Fruit fly (Drosophila melanogaster) whole organism, embryonic: Measurements from ENCODE around the gene CG7272.
A peak's percentile ranks its signal among the peaks of the same experiment; 100 is the strongest.

Source experiments
- Adf1 ChIP-seq: fragments of 200-800 bp; sonication (Bioruptor generic); IDR thresholded peaks from 2 replicates; pipeline ENCODE4 v1.3.6; 2022; ENCODE audit warnings: missing biosample characterization, missing genetic modification characterization
- Awh ChIP-seq: fragments of 200-800 bp; sonication (Bioruptor generic); IDR thresholded peaks from 2 replicates; pipeline ENCODE4, ENCODE4 v1.3.6; 2022; ENCODE audit warnings: missing biosample characterization, missing genetic modification characterization
- BEAF-32 ChIP-seq: fragments of 200-800 bp; sonication (Bioruptor generic); optimal IDR thresholded peaks from 3 replicates; lab custom pipeline; 2017; ENCODE audit warnings: missing biosample characterization, missing genetic modification characterization, mild to moderate bottlenecking, moderate library complexity, missing genetic modification reagents
- Bgb ChIP-seq: fragments of 200-800 bp; sonication (Bioruptor generic); IDR thresholded peaks from 2 replicates; pipeline ENCODE4 v1.3.6; 2022; ENCODE audit warnings: missing biosample characterization, missing genetic modification characterization; ENCODE audit not compliant: partially characterized antibody
- CG10462 ChIP-seq: fragments of 200-800 bp; sonication (Bioruptor generic); optimal IDR thresholded peaks from 2 replicates; lab custom pipeline; 2016; ENCODE audit warnings: missing biosample characterization, missing genetic modification characterization
- CG12104 ChIP-seq: fragments of 200-800 bp; sonication (Bioruptor generic); optimal IDR thresholded peaks from 3 replicates; lab custom pipeline; 2016; ENCODE audit warnings: missing biosample characterization, missing genetic modification characterization
- CG12219 ChIP-seq: fragments of 200-800 bp; sonication (Bioruptor generic); optimal IDR thresholded peaks from 3 replicates; lab custom pipeline; 2018; ENCODE audit warnings: missing biosample characterization, mild to moderate bottlenecking, missing genetic modification characterization
- CG13287 ChIP-seq: fragments of 200-800 bp; sonication (Bioruptor generic); IDR thresholded peaks from 2 replicates; pipeline ENCODE4 v1.3.6; 2022; ENCODE audit warnings: missing biosample characterization, missing genetic modification characterization; ENCODE audit not compliant: partially characterized antibody
- CG14014 ChIP-seq: fragments of 200-800 bp; sonication (Bioruptor generic); IDR thresholded peaks from 2 replicates; pipeline ENCODE4 v1.3.6; 2022; ENCODE audit warnings: missing biosample characterization, missing genetic modification characterization
- CG15514 ChIP-seq: fragments of 200-800 bp; sonication (Bioruptor generic); optimal IDR thresholded peaks from 3 replicates; lab custom pipeline; 2017; ENCODE audit warnings: missing biosample characterization, missing genetic modification characterization, mild to moderate bottlenecking, moderate library complexity, missing genetic modification reagents
- CG18476 ChIP-seq: fragments of 200-800 bp; sonication (Bioruptor generic); optimal IDR thresholded peaks from 2 replicates; lab custom pipeline; 2016; ENCODE audit warnings: missing biosample characterization, mild to moderate bottlenecking, missing genetic modification characterization
- CG2116 ChIP-seq: fragments of 200-800 bp; sonication (Bioruptor generic); optimal IDR thresholded peaks from 3 replicates; lab custom pipeline; 2018; ENCODE audit warnings: missing biosample characterization, mild to moderate bottlenecking, missing genetic modification characterization
- CG2199 ChIP-seq: fragments of 200-800 bp; sonication (Bioruptor generic); IDR thresholded peaks from 3 replicates; pipeline ENCODE4 v1.3.6; 2022; ENCODE audit warnings: missing biosample characterization, missing genetic modification characterization
- CG31441 ChIP-seq: fragments of 200-800 bp; sonication (Bioruptor generic); IDR thresholded peaks from 2 replicates; pipeline ENCODE4 v1.3.6; 2022; ENCODE audit warnings: missing biosample characterization, missing genetic modification characterization
- CG34224 ChIP-seq: fragments of 200-800 bp; sonication (Bioruptor generic); IDR thresholded peaks from 3 replicates; pipeline ENCODE4 v1.3.6; 2022; ENCODE audit warnings: missing biosample characterization, missing genetic modification characterization; ENCODE audit not compliant: partially characterized antibody
- CG3995 ChIP-seq: fragments of 200-800 bp; sonication (Bioruptor generic); optimal IDR thresholded peaks from 3 replicates; lab custom pipeline; 2016; ENCODE audit warnings: missing biosample characterization, missing genetic modification characterization
- CG4617 ChIP-seq: fragments of 200-800 bp; sonication (Bioruptor generic); optimal IDR thresholded peaks from 3 replicates; lab custom pipeline; 2016; ENCODE audit warnings: missing biosample characterization, missing genetic modification characterization, borderline replicate concordance
- CG5180 ChIP-seq: fragments of 200-800 bp; sonication (Bioruptor generic); optimal IDR thresholded peaks from 3 replicates; lab custom pipeline; 2017; ENCODE audit warnings: missing biosample characterization, missing genetic modification characterization, mild to moderate bottlenecking, moderate library complexity, missing genetic modification reagents
- CG6175 ChIP-seq: fragments of 200-800 bp; sonication (Bioruptor generic); IDR thresholded peaks from 3 replicates; pipeline ENCODE4 v1.3.6; 2022; ENCODE audit warnings: missing biosample characterization, missing genetic modification characterization
- CG7745 ChIP-seq: fragments of 200-800 bp; sonication (Bioruptor generic); optimal IDR thresholded peaks from 2 replicates; lab custom pipeline; 2018; ENCODE audit warnings: missing biosample characterization, mild to moderate bottlenecking, missing genetic modification characterization, moderate library complexity
- CG8924 ChIP-seq: fragments of 200-800 bp; optimal IDR thresholded peaks from 3 replicates; lab custom pipeline; 2019; ENCODE audit warnings: missing biosample characterization, mild to moderate bottlenecking, missing genetic modification characterization, moderate library complexity
- Dad ChIP-seq: fragments of 200-800 bp; sonication (Bioruptor generic); optimal IDR thresholded peaks from 3 replicates; lab custom pipeline; 2016; ENCODE audit warnings: missing biosample characterization, missing genetic modification characterization
- Dll ChIP-seq: fragments of 200-800 bp; sonication (Bioruptor generic); IDR thresholded peaks from 4 replicates; pipeline ENCODE4 v1.3.6; 2022; ENCODE audit warnings: missing biosample characterization, missing genetic modification characterization; ENCODE audit not compliant: partially characterized antibody
- Doc3 ChIP-seq: fragments of 200-800 bp; sonication (Bioruptor generic); IDR thresholded peaks from 3 replicates; pipeline ENCODE4 v1.3.6; 2022; ENCODE audit warnings: missing biosample characterization, missing genetic modification characterization; ENCODE audit not compliant: partially characterized antibody
- Dp ChIP-seq: fragments of 200-800 bp; sonication (Bioruptor generic); optimal IDR thresholded peaks from 2 replicates; lab custom pipeline; 2018; ENCODE audit warnings: missing biosample characterization, mild to moderate bottlenecking, missing genetic modification characterization, moderate library complexity
- HmgZ ChIP-seq: fragments of 200-800 bp; sonication (Bioruptor generic); optimal IDR thresholded peaks from 2 replicates; lab custom pipeline; 2018; ENCODE audit warnings: missing biosample characterization, mild to moderate bottlenecking, missing genetic modification characterization
- Hmr ChIP-seq: fragments of 200-800 bp; sonication (Bioruptor generic); optimal IDR thresholded peaks from 3 replicates; lab custom pipeline; 2017; ENCODE audit warnings: mild to moderate bottlenecking, missing biosample characterization, missing genetic modification reagents, missing genetic modification characterization
- Lhr ChIP-seq: fragments of 200-800 bp; sonication (Bioruptor generic); optimal IDR thresholded peaks from 3 replicates; lab custom pipeline; 2017; ENCODE audit warnings: mild to moderate bottlenecking, missing biosample characterization, missing genetic modification reagents, missing genetic modification characterization
- MBD-R2 ChIP-seq: fragments of 200-800 bp; sonication (Bioruptor generic); IDR thresholded peaks from 2 replicates; pipeline ENCODE4 v1.3.6; 2022; ENCODE audit warnings: missing biosample characterization, missing genetic modification characterization
- Med ChIP-seq: fragments of 200-800 bp; sonication (Bioruptor generic); peaks from one replicate; lab custom pipeline; 2016; ENCODE audit warnings: missing biosample characterization, missing genetic modification characterization, mild to moderate bottlenecking, inconsistent platforms, moderate library complexity
- Rfx ChIP-seq: fragments of 200-800 bp; sonication (Bioruptor generic); IDR thresholded peaks from 2 replicates; pipeline ENCODE4 v1.3.6; 2022; ENCODE audit warnings: missing biosample characterization, missing genetic modification characterization
- Six4 ChIP-seq: fragments of 200-800 bp; sonication (Bioruptor generic); optimal IDR thresholded peaks from 2 replicates; lab custom pipeline; 2016; ENCODE audit warnings: missing biosample characterization, missing genetic modification characterization
- Sry-δ ChIP-seq: fragments of 200-800 bp; sonication (Bioruptor generic); optimal IDR thresholded peaks from 2 replicates; lab custom pipeline; 2016; ENCODE audit warnings: missing biosample characterization, missing genetic modification characterization
- Xbp1 ChIP-seq: fragments of 200-800 bp; sonication (Bioruptor generic); optimal IDR thresholded peaks from 3 replicates; lab custom pipeline; 2016; ENCODE audit warnings: missing biosample characterization, mild to moderate bottlenecking, missing genetic modification characterization
- crc ChIP-seq: fragments of 200-800 bp; sonication (Bioruptor generic); optimal IDR thresholded peaks from 2 replicates; lab custom pipeline; 2016; ENCODE audit warnings: missing biosample characterization, missing genetic modification characterization
- fd3F ChIP-seq: fragments of 200-800 bp; sonication (Bioruptor generic); optimal IDR thresholded peaks from 2 replicates; lab custom pipeline; 2018; ENCODE audit warnings: missing biosample characterization, mild to moderate bottlenecking, missing genetic modification characterization, moderate library complexity
- inv ChIP-seq: fragments of 200-800 bp; sonication (Bioruptor generic); IDR thresholded peaks from 2 replicates; pipeline ENCODE4 v1.3.6; 2022; ENCODE audit warnings: missing biosample characterization, missing genetic modification characterization; ENCODE audit not compliant: partially characterized antibody
- lola ChIP-seq, 3 experiments: fragments of >200 bp in 2 of 3; fragments of 200-800 bp in 1 of 3; sonication (Bioruptor generic) in 1 of 3; optimal IDR thresholded peaks; 2 replicates each; lab custom pipeline; 2017 to 2019; ENCODE audit warnings: missing biosample characterization in 3 of 3, missing genetic modification characterization in 3 of 3, mild to moderate bottlenecking in 1 of 3, moderate library complexity in 1 of 3
- pan ChIP-seq, 4 experiments: fragments of >200 bp in 3 of 4; fragments of 200-800 bp in 1 of 4; sonication (Bioruptor generic) in 1 of 4; optimal IDR thresholded peaks in 3 of 4; IDR thresholded peaks in 1 of 4; 2 replicates each; pipeline versions ENCODE4 v1.3.6 to Lab custom; 2017 to 2022; ENCODE audit warnings: missing biosample characterization in 2 of 4, missing genetic modification characterization in 2 of 4, mixed read lengths in 1 of 4
- pnt ChIP-seq: fragments of 200-800 bp; sonication (Bioruptor generic); optimal IDR thresholded peaks from 3 replicates; lab custom pipeline; 2016; ENCODE audit warnings: missing biosample characterization, missing genetic modification characterization
- pzg ChIP-seq: fragments of 200-800 bp; sonication (Bioruptor generic); optimal IDR thresholded peaks from 3 replicates; lab custom pipeline; 2018; ENCODE audit warnings: missing biosample characterization, mild to moderate bottlenecking, missing genetic modification characterization, moderate library complexity
- salm ChIP-seq: fragments of 200-800 bp; sonication (Bioruptor generic); optimal IDR thresholded peaks from 2 replicates; lab custom pipeline; 2018; ENCODE audit warnings: missing biosample characterization, mild to moderate bottlenecking, missing genetic modification characterization
- shn ChIP-seq: fragments of 200-800 bp; sonication (Bioruptor generic); optimal IDR thresholded peaks from 3 replicates; lab custom pipeline; 2016; ENCODE audit warnings: missing biosample characterization, missing genetic modification characterization
- slbo ChIP-seq: fragments of 200-800 bp; sonication (Bioruptor generic); IDR thresholded peaks from 2 replicates; pipeline ENCODE4 v1.3.6; 2022; ENCODE audit warnings: missing biosample characterization, missing genetic modification characterization
- so ChIP-seq: fragments of 200-800 bp; sonication (Bioruptor generic); IDR thresholded peaks from 3 replicates; pipeline ENCODE4 v1.3.6; 2022; ENCODE audit warnings: missing biosample characterization, missing genetic modification characterization
- ssp ChIP-seq: fragments of 200-800 bp; sonication (Bioruptor generic); IDR thresholded peaks from 2 replicates; pipeline ENCODE4 v1.3.6; 2022; ENCODE audit warnings: missing biosample characterization, missing genetic modification characterization
- unc-4 ChIP-seq: fragments of 200-800 bp; sonication (Bioruptor generic); IDR thresholded peaks from 2 replicates; pipeline ENCODE4 v1.3.6; 2022; ENCODE audit warnings: missing biosample characterization, missing genetic modification characterization; ENCODE audit not compliant: partially characterized antibody

CG7272 gene

DNA sequence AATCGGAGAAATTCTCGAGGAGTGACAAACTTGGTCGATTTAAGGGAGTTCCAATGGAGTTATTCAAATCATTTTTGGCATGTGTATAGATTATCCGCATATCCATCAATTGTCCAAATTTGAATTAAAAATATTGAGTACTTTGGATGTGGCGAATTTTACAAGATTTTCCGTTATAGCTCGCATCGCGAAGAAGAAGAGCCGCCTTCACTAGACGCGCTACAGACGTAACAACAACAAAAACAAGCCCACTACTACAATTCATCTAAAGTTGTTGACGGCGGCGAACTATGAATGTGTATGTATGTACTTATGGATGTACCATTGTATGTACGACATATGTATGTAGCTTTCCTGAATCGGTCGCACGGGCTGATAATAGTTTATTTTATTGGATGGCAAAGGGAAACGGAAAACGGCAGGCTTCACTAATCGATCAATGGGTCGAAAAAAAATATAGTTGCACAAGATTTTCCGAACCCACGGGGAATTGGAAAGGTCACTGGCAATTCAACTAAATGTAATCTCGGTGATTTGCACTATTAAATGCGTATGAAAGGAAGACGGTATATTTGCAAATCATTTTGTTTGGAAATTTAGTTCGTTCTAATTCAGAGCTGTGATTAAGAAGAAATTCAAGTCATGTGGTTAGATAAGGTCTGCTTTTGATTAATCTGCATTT, 14.2 kb downstream of the CG7272 start (continued):
- no peak for TF ChIP-seq CG8924 (tag; lab: Kevin White, UChicago)
- TF ChIP-seq inv (GFP tag; lab: Robert Waterston, UW): no peak
- TF ChIP-seq ssp: no peak
- TF ChIP-seq pnt (GFP tag; lab: Kevin White, UChicago): no peak
- TF ChIP-seq CG12104 (GFP tag; lab: Kevin White, UChicago): no peak
- no peak for TF ChIP-seq Adf1 (GFP tag; lab: Robert Waterston, UW)
- TF ChIP-seq CG12219 (GFP tag; lab: Kevin White, UChicago): no peak
- no peak for TF ChIP-seq salm
- no peak for TF ChIP-seq CG6175 (GFP tag; lab: Robert Waterston, UW)
- TF ChIP-seq fd3F: no peak
- TF ChIP-seq CG5180 (GFP tag; lab: Kevin White, UChicago): no peak
- no peak for TF ChIP-seq pan (optimal IDR thresholded peaks at IDR 0.05; lab: Kevin White, UChicago)
- no peak for TF ChIP-seq pan (GFP tag; optimal IDR thresholded peaks at IDR 0.05 in 1 of 2, IDR thresholded peaks at IDR 0.05 in 1 of 2)
- TF ChIP-seq Six4 (GFP tag; lab: Kevin White, UChicago): no peak

DNA sequence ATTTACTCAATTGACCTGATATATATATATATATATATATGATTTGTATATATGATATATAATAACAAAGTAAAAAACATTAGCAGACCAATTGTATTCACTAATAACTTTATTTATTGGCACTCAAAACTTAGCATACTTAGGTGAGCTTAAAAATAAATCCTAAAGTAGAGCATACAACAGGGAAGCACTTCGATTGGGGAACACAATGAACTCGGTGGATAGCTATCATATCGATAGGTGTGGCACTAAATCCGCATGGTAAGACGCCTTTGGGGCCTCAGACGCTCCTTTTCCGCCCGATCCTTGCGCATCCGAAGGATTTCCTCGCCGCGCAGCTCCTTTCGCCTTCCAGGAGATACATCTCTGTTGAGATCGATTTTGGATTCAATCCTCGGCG, 15.7 kb downstream of the CG7272 start:
- TF ChIP-seq slbo (no peak), CG14014 (GFP tag; lab: Robert Waterston, UW) (peak; percentile 27; the same call in 1 of the 2 replicates), CG2116 (GFP tag; lab: Kevin White, UChicago) (peak; percentile 55), CG4617 (GFP tag; lab: Kevin White, UChicago) (no peak), Dad (GFP tag; lab: Kevin White, UChicago) (no peak), CG15514 (GFP tag; lab: Kevin White, UChicago) (no peak), pzg (GFP tag; lab: Kevin White, UChicago) (peak; percentile 13), CG31441 (GFP tag; lab: Robert Waterston, UW) (no peak), Lhr (GFP tag; lab: Kevin White, UChicago) (no peak), Xbp1 (GFP tag; lab: Kevin White, UChicago) (no peak), crc (GFP tag; lab: Kevin White, UChicago) (no peak), Sry-δ (peak; percentile 38), CG10462 (GFP tag; lab: Kevin White, UChicago) (no peak), CG13287 (GFP tag; lab: Robert Waterston, UW) (peak; percentile 36; the same call in 1 of the 2 replicates), CG7745 (tag; lab: Kevin White, UChicago) (no peak), CG18476 (GFP tag; lab: Kevin White, UChicago) (no peak), lola (GFP tag; optimal IDR thresholded peaks at IDR 0.05; lab: Kevin White, UChicago) (peak in 1 of 3 experiments; percentile 57), shn (no peak), Dp (peak; percentile 12), unc-4 (0 out of 2 replicates have a peak, but pooled peaks have one; percentile 36), CG2199 (GFP tag; lab: Robert Waterston, UW) (peak; percentile 14; the same call in 1 of the 3 replicates), CG34224 (GFP tag; lab: Robert Waterston, UW) (peak; percentile 43; the same call in 2 of the 3 replicates), Dll (peak; percentile 50; the same call in 1 of the 4 replicates), Bgb (peak; percentile 34), BEAF-32 (GFP tag; lab: Kevin White, UChicago) (peak; percentile 66), Hmr (GFP tag; lab: Kevin White, UChicago) (no peak), HmgZ (tag; lab: Kevin White, UChicago) (peak; percentile 7), so (GFP tag; lab: Robert Waterston, UW) (no peak), CG3995 (GFP tag; lab: Kevin White, UChicago) (peak; percentile 30), Awh (GFP tag; lab: Robert Waterston, UW) (no peak), Doc3 (GFP tag; lab: Robert Waterston, UW) (0 out of 3 replicates have a peak, but pooled peaks have one; percentile 36), Med (GFP tag; lab: Kevin White, UChicago) (peak; percentile 54), MBD-R2 (GFP tag; lab: Robert Waterston, UW) (peak; percentile 34; the same call in 1 of the 2 replicates), Rfx (GFP tag; lab: Robert Waterston, UW) (0 out of 2 replicates have a peak, but pooled peaks have one; percentile 25)
